Fruit fly (Drosophila melanogaster): ENCODE results near the gene BORCS5.

The BORCS5 gene

dm6 chrX:11872517-11872916, at the start of gene BORCS5:
TSS of gene BORCS5 (minus strand) at chrX:11872779.
- TF ChIP-seq CTCF (optimal IDR thresholded peaks at IDR 0.05), result no peak
- TF ChIP-seq CG8478 (optimal IDR thresholded peaks at IDR 0.05), result no peak

dm6 chrX:11920959-11921358, 48.4 kb upstream of the BORCS5 start:
- no peak for TF ChIP-seq CG8478 (optimal IDR thresholded peaks at IDR 0.05)
- TF ChIP-seq CTCF (optimal IDR thresholded peaks at IDR 0.05), result no peak

- TF ChIP-seq CTCF (optimal IDR thresholded peaks at IDR 0.05) (no peak), CG8478 (optimal IDR thresholded peaks at IDR 0.05) (no peak)
Measured at dm6 chrX:11917056-11917633, 44.6 kb upstream of the BORCS5 start, which contains the start of gene pot. TSS of gene pot (minus strand) at chrX:11917260.

dm6 chrX:11915154-11915593, 42.6 kb upstream of the BORCS5 start:
- TF ChIP-seq CTCF (optimal IDR thresholded peaks at IDR 0.05) (no peak), CG8478 (optimal IDR thresholded peaks at IDR 0.05) (no peak)

- TF ChIP-seq CG8478 (optimal IDR thresholded peaks at IDR 0.05) (no peak), CTCF (optimal IDR thresholded peaks at IDR 0.05) (no peak)
Measured at dm6 chrX:11913581-11913980, 41.0 kb upstream of the BORCS5 start.

dm6 chrX:11906818-11907281, 34.3 kb upstream of the BORCS5 start, which contains the start of gene CG43156:
TSS of gene CG43156 (minus strand) at chrX:11906868.
- TF ChIP-seq CG8478 (optimal IDR thresholded peaks at IDR 0.05), result no peak
- no peak for TF ChIP-seq CTCF (optimal IDR thresholded peaks at IDR 0.05)

- TF ChIP-seq CTCF (optimal IDR thresholded peaks at IDR 0.05), result no peak
- TF ChIP-seq CG8478 (optimal IDR thresholded peaks at IDR 0.05), result no peak
Measured at dm6 chrX:11905144-11905543, 32.6 kb upstream of the BORCS5 start, which contains the start of gene Upf1. TSS of gene Upf1 (minus strand) at chrX:11905371.

- TF ChIP-seq CG8478 (optimal IDR thresholded peaks at IDR 0.05) (no peak), CTCF (optimal IDR thresholded peaks at IDR 0.05) (no peak)
Measured at dm6 chrX:11895141-11895540, 22.6 kb upstream of the BORCS5 start.

- no peak for TF ChIP-seq CTCF (optimal IDR thresholded peaks at IDR 0.05)
- no peak for TF ChIP-seq CG8478 (optimal IDR thresholded peaks at IDR 0.05)
Measured at dm6 chrX:11894198-11894597, 21.6 kb upstream of the BORCS5 start.

dm6 chrX:11893643-11894042, 21.1 kb upstream of the BORCS5 start, which contains the start of gene wisp:
TSS of gene wisp (plus strand) at chrX:11893943.
- TF ChIP-seq CTCF (optimal IDR thresholded peaks at IDR 0.05), result no peak
- no peak for TF ChIP-seq CG8478 (optimal IDR thresholded peaks at IDR 0.05)

- TF ChIP-seq CG8478 (optimal IDR thresholded peaks at IDR 0.05), result no peak
- no peak for TF ChIP-seq CTCF (optimal IDR thresholded peaks at IDR 0.05)
Measured at dm6 chrX:11891682-11892179, 19.2 kb upstream of the BORCS5 start, which contains the start of gene sicily. TSS of gene sicily (plus strand) at chrX:11891732.

- TF ChIP-seq CTCF (optimal IDR thresholded peaks at IDR 0.05), result no peak
- no peak for TF ChIP-seq CG8478 (optimal IDR thresholded peaks at IDR 0.05)
Measured at dm6 chrX:11888142-11888541, 15.6 kb upstream of the BORCS5 start, which contains the start of gene CG1840. TSS of gene CG1840 (plus strand) at chrX:11888352.

dm6 chrX:11886976-11887375, 14.4 kb upstream of the BORCS5 start, which contains the start of the genes CG10353 and SelG:
TSS of gene CG10353 (minus strand) at chrX:11887162.
TSS of gene SelG (plus strand) at chrX:11887284.
- TF ChIP-seq CTCF (optimal IDR thresholded peaks at IDR 0.05) (peak; percentile 19), CG8478 (optimal IDR thresholded peaks at IDR 0.05) (no peak)

- TF ChIP-seq CG8478 (optimal IDR thresholded peaks at IDR 0.05), result no peak
- no peak for TF ChIP-seq CTCF (optimal IDR thresholded peaks at IDR 0.05)
Measured at dm6 chrX:11885356-11885755, 12.8 kb upstream of the BORCS5 start.

dm6 chrX:11884134-11884533, 11.6 kb upstream of the BORCS5 start:
- TF ChIP-seq CTCF (optimal IDR thresholded peaks at IDR 0.05), result no peak
- TF ChIP-seq CG8478 (optimal IDR thresholded peaks at IDR 0.05), result no peak

dm6 chrX:11882447-11882846, 9.9 kb upstream of the BORCS5 start:
- TF ChIP-seq CG8478 (optimal IDR thresholded peaks at IDR 0.05), result no peak
- TF ChIP-seq CTCF (optimal IDR thresholded peaks at IDR 0.05), result no peak

All from S2 (cell line).